Fruit fly (Drosophila melanogaster): ENCODE measurements around the gene CG12105.
A peak's percentile ranks its signal among the peaks of the same experiment; 100 is the strongest.

CG12105 gene

DNA sequence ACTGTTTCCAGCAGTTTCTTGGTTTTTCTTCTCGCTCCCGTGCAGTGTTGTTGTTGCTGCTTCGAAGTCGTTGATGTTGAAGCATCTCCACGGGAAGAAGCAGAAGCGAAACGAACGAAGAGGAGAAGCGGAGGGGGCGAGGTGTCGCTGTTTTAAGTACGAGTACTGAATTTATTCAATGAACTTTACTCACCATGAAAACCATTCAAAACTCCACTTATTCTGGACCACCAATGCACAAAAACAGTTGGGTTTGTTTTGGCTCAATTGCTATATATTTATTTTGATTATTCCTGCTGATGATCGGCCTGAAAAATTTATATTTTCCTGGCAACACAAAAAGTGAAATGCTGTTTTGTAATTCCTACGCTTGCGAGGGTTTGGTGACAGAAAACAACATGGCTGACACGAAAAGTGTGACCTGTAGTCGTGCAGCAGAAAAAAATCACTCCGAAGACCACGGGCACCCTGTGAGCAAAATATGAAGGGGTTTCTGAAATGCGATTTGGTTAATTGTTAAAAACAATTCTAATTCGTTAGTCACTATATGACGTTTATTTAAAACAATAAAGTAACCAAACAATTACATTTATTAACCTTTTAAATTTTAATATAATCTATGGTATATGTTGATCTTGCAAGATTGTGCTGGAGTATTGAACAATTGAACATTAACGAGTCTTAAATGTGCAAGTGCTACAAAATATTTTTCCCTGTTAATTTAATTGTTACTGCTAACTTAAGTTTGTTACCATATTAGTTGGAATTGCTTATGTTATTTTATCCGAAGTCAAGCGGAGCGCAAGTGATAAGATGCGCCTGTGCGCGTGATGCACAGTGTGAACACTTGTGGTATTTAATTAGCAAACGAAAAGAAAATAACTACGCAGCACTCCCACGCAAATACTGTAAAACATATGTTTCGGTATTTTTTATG, 47.1 kb downstream of the CG12105 start, which contains the start of gene CG7879 (continued):
- TF ChIP-seq dpn (GFP tag; optimal IDR thresholded peaks at IDR 0.05) (peak in 1 of 2 experiments; percentile 11), pum (GFP tag; optimal IDR thresholded peaks at IDR 0.05) (peak; percentile 31), CG3838 (GFP tag; optimal IDR thresholded peaks at IDR 0.05) (no peak), Hey (tag; optimal IDR thresholded peaks at IDR 0.05) (no peak), eyg (GFP tag; optimal IDR thresholded peaks at IDR 0.05) (no peak), CG11723 (GFP tag; optimal IDR thresholded peaks at IDR 0.05) (no peak), mld (GFP tag; IDR thresholded peaks at IDR 0.05; ENCODE audit: partially characterized antibody) (no peak), org-1 (GFP tag; optimal IDR thresholded peaks at IDR 0.05) (no peak), CG2889 (GFP tag; IDR thresholded peaks at IDR 0.05) (no peak), Eip74EF (GFP tag; optimal IDR thresholded peaks at IDR 0.05) (no peak), Atf6 (GFP tag; IDR thresholded peaks at IDR 0.05) (no peak), Aef1 (GFP tag; IDR thresholded peaks at IDR 0.05) (no peak), gcm2 (GFP tag; optimal IDR thresholded peaks at IDR 0.05) (no peak), sd (tag; optimal IDR thresholded peaks at IDR 0.05) (peak; percentile 34), Asciz (GFP tag; optimal IDR thresholded peaks at IDR 0.05) (no peak), CG11560 (tag; IDR thresholded peaks at IDR 0.05) (no peak), CG18599 (GFP tag; optimal IDR thresholded peaks at IDR 0.05) (no peak), CG1603 (tag; optimal IDR thresholded peaks at IDR 0.05) (peak; percentile 55), CoRest (tag; optimal IDR thresholded peaks at IDR 0.05) (peak; percentile 46), seq (GFP tag; IDR thresholded peaks at IDR 0.05) (no peak; the same call in 1 of the 2 replicates), jumu (GFP tag; optimal IDR thresholded peaks at IDR 0.05) (no peak), cas (GFP tag; IDR thresholded peaks at IDR 0.05) (no peak), MTF-1 (GFP tag; optimal IDR thresholded peaks at IDR 0.05; ENCODE audit: borderline replicate concordance) (no peak), lbe (GFP tag; optimal IDR thresholded peaks at IDR 0.05) (no peak), D19B (GFP tag; optimal IDR thresholded peaks at IDR 0.05) (no peak), ftz-f1 (GFP tag; optimal IDR thresholded peaks at IDR 0.05) (no peak), Lim3 (GFP tag; IDR thresholded peaks at IDR 0.05) (no peak), Usf (GFP tag; optimal IDR thresholded peaks at IDR 0.05) (no peak), en (GFP tag; optimal IDR thresholded peaks at IDR 0.05) (no peak), pros (GFP tag; optimal IDR thresholded peaks at IDR 0.05) (no peak), Camta (GFP tag; optimal IDR thresholded peaks at IDR 0.05) (no peak), BtbVII (GFP tag; optimal IDR thresholded peaks at IDR 0.05) (peak; percentile 62), CG6854 (GFP tag; optimal IDR thresholded peaks at IDR 0.05) (peak; percentile 18), gsb-n (tag; optimal IDR thresholded peaks at IDR 0.05) (no peak), nom (GFP tag; optimal IDR thresholded peaks at IDR 0.05) (peak; percentile 72), Atf-2 (GFP tag; optimal IDR thresholded peaks at IDR 0.05) (no peak), crol (GFP tag; IDR thresholded peaks at IDR 0.05) (peak; percentile 90), ranshi (GFP tag; IDR thresholded peaks at IDR 0.05) (no peak), crc (GFP tag; optimal IDR thresholded peaks at IDR 0.05) (no peak), HHEX (GFP tag; optimal IDR thresholded peaks at IDR 0.05) (peak; percentile 22), Nf-YB (GFP tag; optimal IDR thresholded peaks at IDR 0.05) (no peak), ase (GFP tag; IDR thresholded peaks at IDR 0.05) (0 out of 3 replicates have a peak, but pooled peaks have one; percentile 23), CG7357 (GFP tag; IDR thresholded peaks at IDR 0.05) (peak; percentile 96), CG15269 (tag; optimal IDR thresholded peaks at IDR 0.05) (no peak), prd (optimal IDR thresholded peaks at IDR 0.05) (no peak), prd (GFP tag; IDR thresholded peaks at IDR 0.05) (peak; percentile 64; the same call in 1 of the 3 replicates), dmrt11E (tag; optimal IDR thresholded peaks at IDR 0.05) (peak; percentile 32), CG7963 (GFP tag; IDR thresholded peaks at IDR 0.05; ENCODE audit: partially characterized antibody) (no peak), rib (GFP tag; IDR thresholded peaks at IDR 0.05) (no peak)
